Worm (Caenorhabditis elegans): ENCODE measurements around the gene F14D2.7.

The F14D2.7 gene

DNA sequence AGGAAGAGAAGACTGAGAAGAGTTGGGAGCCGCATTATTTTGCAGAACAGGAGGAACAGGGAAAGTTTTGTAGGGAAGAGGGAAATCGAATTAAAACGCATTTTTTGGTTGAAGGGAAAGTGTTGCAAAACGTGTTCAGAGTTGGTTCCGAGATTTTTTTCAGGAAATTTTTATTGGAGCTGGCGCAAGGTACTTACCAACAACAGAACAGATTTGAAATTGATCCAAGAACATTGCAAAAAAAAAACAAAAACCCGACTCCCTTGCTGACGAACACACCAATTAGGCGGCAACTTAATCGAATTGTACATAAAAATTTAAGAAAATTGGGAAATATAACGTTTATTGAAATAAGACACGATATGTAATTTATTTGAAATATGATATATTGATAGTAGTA is at the start of gene F14D2.7:
F14D2.7 (minus strand) TSS at position 101 of the 400 bp plus-strand sequence.
- TF ChIP-seq ztf-23 (GFP tag; IDR thresholded peaks at IDR 0.05) (no peak), klf-2 (GFP tag; conservative IDR thresholded peaks at IDR 0.05) (no peak), T22C8.4 (GFP tag; IDR thresholded peaks at IDR 0.05) (no peak), med-1 (GFP tag; optimal IDR thresholded peaks at IDR 0.05; ENCODE audit: insufficient read depth) (no peak), ref-1 (GFP tag; conservative IDR thresholded peaks at IDR 0.05) (no peak), tab-1 (GFP tag; IDR thresholded peaks at IDR 0.05) (no peak), cog-1 (tag; optimal IDR thresholded peaks at IDR 0.05) (no peak), flt-1 (GFP tag; IDR thresholded peaks at IDR 0.05) (no peak), ztf-29 (GFP tag; IDR thresholded peaks at IDR 0.05) (no peak)

DNA sequence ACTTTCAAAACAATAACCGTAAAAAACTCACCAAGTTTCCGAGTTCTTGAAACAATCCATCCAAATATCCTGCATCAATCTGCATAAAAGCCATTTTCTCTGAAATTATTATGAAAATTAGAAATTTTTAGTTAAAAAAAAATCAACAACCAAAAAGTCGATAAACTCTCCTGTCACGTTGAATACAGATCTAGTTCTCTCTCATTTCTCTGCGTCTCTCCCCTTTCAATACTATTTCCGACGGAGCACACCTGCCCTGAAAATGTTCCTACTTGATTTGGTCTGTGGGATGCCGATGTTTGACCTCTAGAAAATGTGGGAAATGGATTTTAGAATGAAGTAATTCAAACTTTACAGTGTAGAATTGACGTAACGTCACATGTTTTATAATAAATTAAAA is 49.0 kb upstream of the F14D2.7 start, which contains the start of gene T06D4.6:
T06D4.6 (minus strand) TSS at position 101 of the 400 bp plus-strand sequence.
- TF ChIP-seq ref-1 (GFP tag; conservative IDR thresholded peaks at IDR 0.05) (no peak), ztf-23 (GFP tag; IDR thresholded peaks at IDR 0.05) (no peak), cog-1 (tag; optimal IDR thresholded peaks at IDR 0.05) (no peak), flt-1 (GFP tag; IDR thresholded peaks at IDR 0.05) (no peak)

- TF ChIP-seq cog-1 (tag; optimal IDR thresholded peaks at IDR 0.05) (no peak), klf-2 (GFP tag; conservative IDR thresholded peaks at IDR 0.05) (no peak), ztf-23 (GFP tag; IDR thresholded peaks at IDR 0.05) (no peak), ztf-29 (GFP tag; IDR thresholded peaks at IDR 0.05) (no peak), flt-1 (GFP tag; IDR thresholded peaks at IDR 0.05) (no peak), med-1 (GFP tag; optimal IDR thresholded peaks at IDR 0.05; ENCODE audit: insufficient read depth) (no peak), T22C8.4 (GFP tag; IDR thresholded peaks at IDR 0.05) (no peak), ref-1 (GFP tag; conservative IDR thresholded peaks at IDR 0.05) (no peak), tab-1 (GFP tag; IDR thresholded peaks at IDR 0.05) (no peak)
Measured at ce11 chrII:3385736-3386135, 47.3 kb upstream of the F14D2.7 start, which contains the start of gene T06D4.2. Gene T06D4.2 (minus strand): TSS chrII:3385905.

DNA sequence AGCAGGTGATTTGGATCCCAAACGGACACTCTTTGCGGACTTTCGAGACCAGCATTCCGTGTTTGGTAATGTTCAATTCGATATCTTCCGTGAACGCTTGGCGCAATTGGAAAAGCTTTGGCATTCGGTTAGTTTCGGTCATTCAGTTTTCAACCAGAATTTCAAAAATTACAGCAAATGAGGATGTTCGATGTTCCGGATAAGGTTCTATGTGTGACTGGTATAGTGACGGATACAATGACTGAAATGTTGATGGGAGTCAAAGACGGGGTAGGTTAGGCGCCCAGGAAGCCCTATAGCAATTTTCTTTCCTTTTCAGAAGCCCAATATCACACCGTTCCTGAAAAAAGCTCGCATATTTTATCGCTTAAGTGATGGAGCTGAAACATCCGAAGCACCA is 44.7 kb upstream of the F14D2.7 start:
- TF ChIP-seq klf-2 (GFP tag; conservative IDR thresholded peaks at IDR 0.05) (no peak), flt-1 (GFP tag; IDR thresholded peaks at IDR 0.05) (no peak), ref-1 (GFP tag; conservative IDR thresholded peaks at IDR 0.05) (no peak), med-1 (GFP tag; optimal IDR thresholded peaks at IDR 0.05; ENCODE audit: insufficient read depth) (no peak), T22C8.4 (GFP tag; IDR thresholded peaks at IDR 0.05) (no peak), cog-1 (tag; optimal IDR thresholded peaks at IDR 0.05) (no peak), ztf-29 (GFP tag; IDR thresholded peaks at IDR 0.05) (no peak), tab-1 (GFP tag; IDR thresholded peaks at IDR 0.05) (no peak), ztf-23 (GFP tag; IDR thresholded peaks at IDR 0.05) (no peak)

DNA sequence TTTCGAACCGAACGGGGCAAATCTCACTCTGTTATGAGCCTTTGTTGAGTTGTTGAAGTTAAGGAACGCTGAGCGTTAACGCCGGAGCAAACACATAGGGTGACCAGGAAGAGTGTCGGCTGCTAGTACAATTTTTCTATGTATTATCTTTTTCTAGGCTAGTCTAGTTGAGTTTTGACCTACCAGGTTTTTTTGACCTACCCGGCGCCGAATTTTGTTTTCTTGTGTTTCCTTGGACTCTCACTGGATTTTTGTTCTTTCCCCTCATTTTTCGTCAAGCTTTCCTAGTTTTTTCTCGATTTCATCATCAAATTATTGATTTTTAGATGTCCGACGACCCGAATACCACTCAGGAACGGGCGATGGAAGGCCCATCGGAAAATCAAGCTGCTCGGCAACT is 43.1 kb upstream of the F14D2.7 start, which contains the start of gene T06D4.1:
T06D4.1 (plus strand) TSS at position 321 of the 400 bp plus-strand sequence.
- TF ChIP-seq ztf-29 (GFP tag; IDR thresholded peaks at IDR 0.05): no peak
- no peak for TF ChIP-seq T22C8.4 (GFP tag; IDR thresholded peaks at IDR 0.05)
- no peak for TF ChIP-seq klf-2 (GFP tag; conservative IDR thresholded peaks at IDR 0.05)
- TF ChIP-seq flt-1 (GFP tag; IDR thresholded peaks at IDR 0.05): no peak
- no peak for TF ChIP-seq tab-1 (GFP tag; IDR thresholded peaks at IDR 0.05)
- TF ChIP-seq ztf-23 (GFP tag; IDR thresholded peaks at IDR 0.05): no peak
- no peak for TF ChIP-seq cog-1 (tag; optimal IDR thresholded peaks at IDR 0.05)
- no peak for TF ChIP-seq med-1 (GFP tag; optimal IDR thresholded peaks at IDR 0.05; ENCODE audit: insufficient read depth)
- no peak for TF ChIP-seq ref-1 (GFP tag; conservative IDR thresholded peaks at IDR 0.05)

ce11 chrII:3378275-3378674 is 39.8 kb upstream of the F14D2.7 start, which contains the start of gene Y49F6C.2:
Gene Y49F6C.2 (plus strand): TSS chrII:3378575.
- TF ChIP-seq T22C8.4 (GFP tag; IDR thresholded peaks at IDR 0.05): no peak
- no peak for TF ChIP-seq ztf-23 (GFP tag; IDR thresholded peaks at IDR 0.05)
- no peak for TF ChIP-seq med-1 (GFP tag; optimal IDR thresholded peaks at IDR 0.05; ENCODE audit: insufficient read depth)
- no peak for TF ChIP-seq ref-1 (GFP tag; conservative IDR thresholded peaks at IDR 0.05)

- TF ChIP-seq cog-1 (tag; optimal IDR thresholded peaks at IDR 0.05) (no peak), ztf-23 (GFP tag; IDR thresholded peaks at IDR 0.05) (no peak), klf-2 (GFP tag; conservative IDR thresholded peaks at IDR 0.05) (no peak), ztf-29 (GFP tag; IDR thresholded peaks at IDR 0.05) (no peak), med-1 (GFP tag; optimal IDR thresholded peaks at IDR 0.05; ENCODE audit: insufficient read depth) (no peak), tab-1 (GFP tag; IDR thresholded peaks at IDR 0.05) (no peak), T22C8.4 (GFP tag; IDR thresholded peaks at IDR 0.05) (no peak), ref-1 (GFP tag; conservative IDR thresholded peaks at IDR 0.05) (no peak)
Measured at ce11 chrII:3376789-3377188, 38.3 kb upstream of the F14D2.7 start, which contains the start of gene bath-9. Gene bath-9 (plus strand): TSS chrII:3377089.

DNA sequence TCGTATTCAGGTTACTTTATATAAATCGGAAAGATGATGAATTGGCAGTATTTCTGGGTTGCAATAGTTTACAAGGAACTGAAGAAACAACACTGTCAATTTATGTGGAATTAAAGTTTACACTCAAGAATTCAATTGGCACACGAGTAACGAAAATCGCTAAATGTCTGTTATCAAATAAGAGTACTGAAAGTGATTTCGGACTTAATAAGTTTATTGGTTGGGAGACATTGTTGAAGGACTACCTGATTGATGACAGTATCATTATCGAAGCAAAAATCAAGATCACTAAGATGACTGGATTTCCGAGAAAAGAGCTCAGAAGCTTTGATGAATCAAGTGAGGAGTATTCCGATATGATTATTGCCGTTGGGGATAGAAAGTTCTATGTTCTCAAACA is 36.8 kb upstream of the F14D2.7 start:
- TF ChIP-seq cog-1 (tag; optimal IDR thresholded peaks at IDR 0.05) (no peak), ref-1 (GFP tag; conservative IDR thresholded peaks at IDR 0.05) (no peak), klf-2 (GFP tag; conservative IDR thresholded peaks at IDR 0.05) (no peak), ztf-23 (GFP tag; IDR thresholded peaks at IDR 0.05) (no peak), flt-1 (GFP tag; IDR thresholded peaks at IDR 0.05) (no peak), T22C8.4 (GFP tag; IDR thresholded peaks at IDR 0.05) (no peak), ztf-29 (GFP tag; IDR thresholded peaks at IDR 0.05) (no peak), tab-1 (GFP tag; IDR thresholded peaks at IDR 0.05) (no peak)

DNA sequence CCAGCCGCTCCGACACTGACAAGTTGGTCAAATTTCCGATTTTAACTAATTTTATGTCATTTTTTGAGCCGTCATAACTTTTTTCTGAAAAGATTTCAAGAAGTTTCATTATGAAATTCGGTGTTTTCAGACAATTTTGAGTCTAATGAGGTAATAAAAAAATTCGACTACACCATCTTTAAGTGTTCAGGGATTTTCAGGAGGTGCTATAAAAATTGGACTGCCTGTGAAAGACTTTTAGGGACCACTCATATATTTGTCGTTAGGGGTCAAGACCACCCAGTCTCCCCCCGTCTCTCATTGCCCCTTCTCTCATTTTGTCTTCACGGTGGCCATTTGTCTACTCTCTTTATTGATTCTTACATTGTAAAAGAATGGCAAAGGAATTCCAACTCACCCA is 36.3 kb upstream of the F14D2.7 start, which contains the start of gene bath-10:
bath-10 (plus strand) TSS at position 301 of the 400 bp plus-strand sequence.
- TF ChIP-seq cog-1 (tag; optimal IDR thresholded peaks at IDR 0.05): no peak
- TF ChIP-seq flt-1 (GFP tag; IDR thresholded peaks at IDR 0.05): no peak
- no peak for TF ChIP-seq ztf-23 (GFP tag; IDR thresholded peaks at IDR 0.05)
- TF ChIP-seq ref-1 (GFP tag; conservative IDR thresholded peaks at IDR 0.05): no peak
- TF ChIP-seq tab-1 (GFP tag; IDR thresholded peaks at IDR 0.05): no peak
- no peak for TF ChIP-seq med-1 (GFP tag; optimal IDR thresholded peaks at IDR 0.05; ENCODE audit: insufficient read depth)
- TF ChIP-seq klf-2 (GFP tag; conservative IDR thresholded peaks at IDR 0.05): no peak
- no peak for TF ChIP-seq ztf-29 (GFP tag; IDR thresholded peaks at IDR 0.05)
- no peak for TF ChIP-seq T22C8.4 (GFP tag; IDR thresholded peaks at IDR 0.05)

DNA sequence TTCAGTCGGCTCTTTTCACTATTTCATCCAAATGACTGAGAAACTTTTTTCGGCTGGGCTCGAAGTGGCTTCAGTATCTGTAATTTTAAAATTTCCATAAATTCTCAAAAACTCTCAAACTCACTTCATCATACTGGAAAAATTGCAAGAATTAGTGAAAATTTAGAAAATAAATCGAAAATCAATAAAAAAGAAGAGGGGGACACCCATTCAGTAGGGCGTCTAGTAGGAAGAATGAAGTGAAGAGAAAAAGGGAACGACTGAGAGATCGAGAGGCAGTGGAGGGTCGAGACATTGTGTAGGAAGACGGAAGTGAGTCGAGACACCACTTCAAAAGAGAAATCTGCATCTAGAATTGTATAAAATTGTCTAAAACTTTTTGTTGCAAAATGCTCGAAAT is 35.4 kb upstream of the F14D2.7 start:
- TF ChIP-seq ztf-29 (GFP tag; IDR thresholded peaks at IDR 0.05) (no peak), ref-1 (GFP tag; conservative IDR thresholded peaks at IDR 0.05) (no peak), klf-2 (GFP tag; conservative IDR thresholded peaks at IDR 0.05) (no peak), T22C8.4 (GFP tag; IDR thresholded peaks at IDR 0.05) (no peak), flt-1 (GFP tag; IDR thresholded peaks at IDR 0.05) (no peak), cog-1 (tag; optimal IDR thresholded peaks at IDR 0.05) (no peak), med-1 (GFP tag; optimal IDR thresholded peaks at IDR 0.05; ENCODE audit: insufficient read depth) (no peak), tab-1 (GFP tag; IDR thresholded peaks at IDR 0.05) (no peak), ztf-23 (GFP tag; IDR thresholded peaks at IDR 0.05) (no peak)

All from whole organism, midembryonic.